Fruit fly (Drosophila melanogaster): ENCODE measurements around the gene CG45603.
A peak's percentile ranks its signal among the peaks of the same experiment; 100 is the strongest.

Gene CG45603

DNA sequence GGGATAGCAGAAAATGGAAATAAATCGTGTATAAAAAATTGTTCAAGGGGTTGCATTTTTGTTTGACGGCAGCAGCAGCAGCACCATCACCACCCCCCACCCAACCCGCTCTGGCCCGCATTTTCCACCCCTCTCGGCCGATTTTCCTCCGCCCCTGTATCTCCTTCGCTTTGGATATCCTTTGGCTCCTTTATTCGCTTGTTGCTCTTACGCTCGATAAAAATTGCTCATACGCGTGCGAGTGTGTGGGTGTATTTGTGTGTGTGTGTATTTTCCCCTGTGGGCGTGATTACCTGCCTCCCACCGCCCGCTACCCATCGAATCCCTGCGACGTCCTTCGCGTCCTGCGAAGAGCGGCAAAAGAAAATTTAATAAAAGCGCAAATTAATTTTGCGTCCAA lies 6.2 kb upstream of the CG45603 start (continued):
- TF ChIP-seq CG7786 (GFP tag; optimal IDR thresholded peaks at IDR 0.05) (no peak), phol (tag; optimal IDR thresholded peaks at IDR 0.05) (no peak), sisA (GFP tag; IDR thresholded peaks at IDR 0.05) (no peak), Atf3 (GFP tag; optimal IDR thresholded peaks at IDR 0.05) (no peak), org-1 (GFP tag; optimal IDR thresholded peaks at IDR 0.05) (no peak), H2.0 (GFP tag; IDR thresholded peaks at IDR 0.05) (no peak), CG2129 (GFP tag; IDR thresholded peaks at IDR 0.05; ENCODE audit: partially characterized antibody) (no peak), CG12071 (GFP tag; optimal IDR thresholded peaks at IDR 0.05) (no peak), CG13894 (tag; optimal IDR thresholded peaks at IDR 0.05) (no peak), CG6791 (GFP tag; IDR thresholded peaks at IDR 0.05; ENCODE audit: partially characterized antibody) (no peak), CG18262 (tag; optimal IDR thresholded peaks at IDR 0.05) (no peak), amos (GFP tag; IDR thresholded peaks at IDR 0.05; ENCODE audit: partially characterized antibody) (no peak), toy (GFP tag; IDR thresholded peaks at IDR 0.05) (no peak), CG2678 (tag; optimal IDR thresholded peaks at IDR 0.05) (no peak), Sry-δ (GFP tag; optimal IDR thresholded peaks at IDR 0.05) (no peak), gro (GFP tag; optimal IDR thresholded peaks at IDR 0.05) (no peak), Hey (tag; optimal IDR thresholded peaks at IDR 0.05) (peak; percentile 63), Oli (tag; optimal IDR thresholded peaks at IDR 0.05) (no peak), ac (GFP tag; optimal IDR thresholded peaks at IDR 0.05) (no peak), abd-A (tag; optimal IDR thresholded peaks at IDR 0.05) (peak; percentile 40), cato (GFP tag; optimal IDR thresholded peaks at IDR 0.05; ENCODE audit: borderline replicate concordance) (no peak), CG15601 (tag; optimal IDR thresholded peaks at IDR 0.05) (no peak), CG1024 (GFP tag; IDR thresholded peaks at IDR 0.05) (no peak), bbx (GFP tag; IDR thresholded peaks at IDR 0.05; ENCODE audit: partially characterized antibody) (no peak), pros (GFP tag; optimal IDR thresholded peaks at IDR 0.05) (peak; percentile 79), Atf-2 (GFP tag; optimal IDR thresholded peaks at IDR 0.05) (no peak), pan (optimal IDR thresholded peaks at IDR 0.05) (no peak), pan (GFP tag; optimal IDR thresholded peaks at IDR 0.05 in 1 of 2, IDR thresholded peaks at IDR 0.05 in 1 of 2) (no peak), Ssrp (tag; optimal IDR thresholded peaks at IDR 0.05) (no peak), pb (GFP tag; optimal IDR thresholded peaks at IDR 0.05) (no peak), CG17361 (GFP tag; IDR thresholded peaks at IDR 0.05) (no peak), ken (GFP tag; IDR thresholded peaks at IDR 0.05) (no peak), ERR (GFP tag; optimal IDR thresholded peaks at IDR 0.05) (no peak), CG3065 (GFP tag; optimal IDR thresholded peaks at IDR 0.05) (no peak), scrt (GFP tag; optimal IDR thresholded peaks at IDR 0.05) (peak; percentile 76), CG34376 (GFP tag; optimal IDR thresholded peaks at IDR 0.05) (no peak), kah (GFP tag; optimal IDR thresholded peaks at IDR 0.05) (no peak), CG3838 (GFP tag; optimal IDR thresholded peaks at IDR 0.05) (no peak), CG9797 (GFP tag; optimal IDR thresholded peaks at IDR 0.05) (no peak), CkIIα-i1 (GFP tag; IDR thresholded peaks at IDR 0.05) (no peak), B-H1 (GFP tag; IDR thresholded peaks at IDR 0.05) (no peak), CG4360 (GFP tag; IDR thresholded peaks at IDR 0.05) (no peak), ewg (GFP tag; optimal IDR thresholded peaks at IDR 0.05) (no peak), Opbp (GFP tag; IDR thresholded peaks at IDR 0.05; ENCODE audit: partially characterized antibody) (no peak), exex (tag; optimal IDR thresholded peaks at IDR 0.05) (no peak), onecut (GFP tag; IDR thresholded peaks at IDR 0.05) (peak; percentile 33; the same call in 1 of the 2 replicates), CG6654 (GFP tag; optimal IDR thresholded peaks at IDR 0.05) (no peak), salm (tag; optimal IDR thresholded peaks at IDR 0.05) (no peak), Blimp-1 (GFP tag; optimal IDR thresholded peaks at IDR 0.05) (no peak), crol (GFP tag; IDR thresholded peaks at IDR 0.05) (peak; percentile 58), CG11456 (GFP tag; IDR thresholded peaks at IDR 0.05) (no peak), CG17186 (GFP tag; optimal IDR thresholded peaks at IDR 0.05) (no peak)
